Worm (Caenorhabditis elegans) whole organism, L4 larva: Measurements from ENCODE around the gene C43C3.4.

Experiments
- F26F4.8 ChIP-seq: fragments of 200-800 bp; sonication (Bioruptor generic); conservative IDR thresholded peaks from 2 replicates; pipeline ENCODE4 v1.3.6; 2022; ENCODE audit warnings: missing genetic modification characterization, missing compliant biosample characterization
- F49E8.2 ChIP-seq: sonication (generic microtip); optimal IDR thresholded peaks from 2 replicates; lab custom pipeline; 2016; ENCODE audit warnings: missing compliant biosample characterization, mild to moderate bottlenecking, missing genetic modification characterization, borderline replicate concordance
- Y5F2A.4 ChIP-seq: fragments of 200-800 bp; sonication (Bioruptor generic); optimal IDR thresholded peaks from 2 replicates; lab custom pipeline; 2018; ENCODE audit warnings: mild to moderate bottlenecking, missing genetic modification characterization, missing compliant biosample characterization
- aha-1 ChIP-seq: fragments of 150-350 bp; peaks from one replicate; lab custom pipeline; 2014; ENCODE audit warnings: missing biosample characterization, missing genetic modification characterization
- aly-2 ChIP-seq: sonication (generic microtip); optimal IDR thresholded peaks from 2 replicates; lab custom pipeline; 2018; ENCODE audit warnings: missing biosample characterization, missing genetic modification characterization
- ceh-28 ChIP-seq: fragments of 150-350 bp; optimal IDR thresholded peaks from 2 replicates; lab custom pipeline; 2014; ENCODE audit warnings: missing biosample characterization, missing genetic modification reagents, missing genetic modification characterization
- ceh-32 ChIP-seq: sonication (generic microtip); optimal IDR thresholded peaks from 2 replicates; lab custom pipeline; 2016; ENCODE audit warnings: mild to moderate bottlenecking, missing genetic modification characterization, missing compliant biosample characterization; ENCODE audit not compliant: poor library complexity
- cey-2 ChIP-seq: sonication (generic microtip); optimal IDR thresholded peaks from 3 replicates; lab custom pipeline; 2017; ENCODE audit warnings: missing genetic modification characterization, mild to moderate bottlenecking, missing compliant biosample characterization, antibody characterized with exemption, borderline replicate concordance; ENCODE audit not compliant: insufficient read depth
- dmd-6 ChIP-seq: fragments of 200-800 bp; sonication (Bioruptor generic); IDR thresholded peaks from 2 replicates; pipeline ENCODE4 v1.3.6; 2022; ENCODE audit warnings: missing genetic modification reagents, missing genetic modification characterization, missing compliant biosample characterization
- dpl-1 ChIP-seq: fragments of 150-350 bp; optimal IDR thresholded peaks from 2 replicates; lab custom pipeline; 2014; ENCODE audit warnings: missing biosample characterization, missing genetic modification reagents, missing genetic modification characterization
- duxl-1 ChIP-seq: sonication (generic microtip); optimal IDR thresholded peaks from 2 replicates; lab custom pipeline; 2016; ENCODE audit warnings: mild to moderate bottlenecking, missing genetic modification characterization, moderate library complexity, missing compliant biosample characterization; ENCODE audit not compliant: poor library complexity
- fos-1 ChIP-seq: fragments of 150-350 bp; optimal IDR thresholded peaks from 2 replicates; lab custom pipeline; 2014; ENCODE audit warnings: missing biosample characterization, missing genetic modification characterization
- lin-1 ChIP-seq: fragments of 200-800 bp; sonication (Bioruptor generic); IDR thresholded peaks from 2 replicates; pipeline ENCODE4 v1.3.6; 2022; ENCODE audit warnings: missing genetic modification reagents, missing genetic modification characterization, missing compliant biosample characterization
- lin-13 ChIP-seq: fragments of 150-350 bp; optimal IDR thresholded peaks from 2 replicates; lab custom pipeline; 2014; ENCODE audit warnings: missing biosample characterization, missing genetic modification reagents, missing genetic modification characterization
- lin-38 ChIP-seq: fragments of 200-800 bp; sonication (Bioruptor generic); IDR thresholded peaks from 2 replicates; pipeline ENCODE4 v1.3.6; 2022; ENCODE audit warnings: missing genetic modification reagents, missing genetic modification characterization, missing compliant biosample characterization
- lin-39 ChIP-seq: fragments of 150-350 bp; optimal IDR thresholded peaks from 2 replicates; lab custom pipeline; 2014; ENCODE audit warnings: missing biosample characterization, missing genetic modification reagents, missing genetic modification characterization
- madf-5 ChIP-seq, 2 experiments: fragments of 200-800 bp; sonication (Bioruptor generic); IDR thresholded peaks; 2 replicates each; pipeline ENCODE4 v1.3.6; 2022; ENCODE audit warnings: missing compliant biosample characterization in 2 of 2, missing genetic modification characterization in 2 of 2
- mdl-1 ChIP-seq, 2 experiments: fragments of 150-350 bp in 1 of 2; sonication (generic microtip) in 1 of 2; optimal IDR thresholded peaks; 2 replicates each; lab custom pipeline; 2014 to 2017; ENCODE audit warnings: missing biosample characterization in 2 of 2, missing genetic modification characterization in 2 of 2
- mxl-2 ChIP-seq: fragments of 200-800 bp; sonication (Bioruptor generic); conservative IDR thresholded peaks from 2 replicates; pipeline ENCODE4 v1.3.6; 2022; ENCODE audit warnings: missing genetic modification reagents, missing genetic modification characterization, missing compliant biosample characterization
- nhr-28 ChIP-seq: fragments of 150-350 bp; optimal IDR thresholded peaks from 2 replicates; lab custom pipeline; 2014; ENCODE audit warnings: missing biosample characterization, missing genetic modification characterization
- nhr-41 ChIP-seq: fragments of 200-800 bp; sonication (Bioruptor generic); IDR thresholded peaks from 2 replicates; pipeline ENCODE4 v1.3.6; 2022; ENCODE audit warnings: missing genetic modification reagents, missing genetic modification characterization, missing compliant biosample characterization
- nhr-42 ChIP-seq: fragments of 200-800 bp; sonication (Bioruptor generic); IDR thresholded peaks from 2 replicates; pipeline ENCODE4 v1.3.6; 2022; ENCODE audit warnings: missing genetic modification characterization, missing compliant biosample characterization
- pha-4 ChIP-seq, 2 experiments: fragments of 150-350 bp in 1 of 2; fragments of 200-800 bp in 1 of 2; sonication (Bioruptor generic) in 1 of 2; IDR thresholded peaks in 1 of 2; optimal IDR thresholded peaks in 1 of 2; 2 replicates each; pipeline versions ENCODE4 v1.3.6 to Lab custom; 2014 to 2022; ENCODE audit warnings: missing genetic modification characterization in 2 of 2, missing genetic modification reagents in 2 of 2, missing biosample characterization in 1 of 2, missing compliant biosample characterization in 1 of 2
- php-3 ChIP-seq: fragments of 200-800 bp; sonication (Bioruptor generic); IDR thresholded peaks from 2 replicates; pipeline ENCODE4 v1.3.6; 2022; ENCODE audit warnings: missing genetic modification reagents, missing genetic modification characterization, missing compliant biosample characterization
- pqm-1 ChIP-seq: sonication (generic microtip); optimal IDR thresholded peaks from 2 replicates; lab custom pipeline; 2017; ENCODE audit warnings: missing biosample characterization, missing genetic modification characterization
- rbr-2 ChIP-seq: sonication (generic microtip); optimal IDR thresholded peaks from 2 replicates; lab custom pipeline; 2016; ENCODE audit warnings: missing genotype, missing genetic modification characterization, missing compliant biosample characterization
- skn-1 ChIP-seq: fragments of 150-350 bp; optimal IDR thresholded peaks from 2 replicates; lab custom pipeline; 2014; ENCODE audit warnings: missing biosample characterization, missing genetic modification characterization
- snpc-4 ChIP-seq: fragments of 150-350 bp; optimal IDR thresholded peaks from 2 replicates; lab custom pipeline; 2014; ENCODE audit warnings: missing biosample characterization, missing genetic modification characterization
- spr-3 ChIP-seq: fragments of 200-800 bp; sonication (Bioruptor generic); optimal IDR thresholded peaks from 2 replicates; lab custom pipeline; 2018; ENCODE audit warnings: mild to moderate bottlenecking, missing genetic modification characterization, missing compliant biosample characterization
- tag-97 ChIP-seq: fragments of 200-800 bp; sonication (Bioruptor generic); IDR thresholded peaks from 2 replicates; pipeline ENCODE4 v1.3.6; 2022; ENCODE audit warnings: missing genetic modification characterization, missing compliant biosample characterization
- tra-1 ChIP-seq: fragments of 200-800 bp; sonication (Bioruptor generic); IDR thresholded peaks from 2 replicates; pipeline ENCODE4 v1.3.6; 2022; ENCODE audit warnings: missing genetic modification reagents, missing genetic modification characterization, missing compliant biosample characterization
- unc-130 ChIP-seq: sonication (generic microtip); optimal IDR thresholded peaks from 2 replicates; lab custom pipeline; 2016; ENCODE audit warnings: missing genetic modification reagents, missing genetic modification characterization, missing compliant biosample characterization
- unc-62 ChIP-seq, 3 experiments: fragments of 150-350 bp in 1 of 3; sonication (generic microtip); optimal IDR thresholded peaks in 2 of 3; peaks in 1 of 3; 1 replicate in 1 of 3; 2 replicates in 2 of 3; lab custom pipeline; 2014 to 2017; ENCODE audit warnings: missing biosample characterization in 3 of 3, missing genetic modification characterization in 3 of 3, missing genetic modification reagents in 3 of 3, missing genotype in 1 of 3
- zfp-2 ChIP-seq: sonication (generic microtip); optimal IDR thresholded peaks from 2 replicates; lab custom pipeline; 2016; ENCODE audit warnings: mild to moderate bottlenecking, missing genetic modification characterization, missing compliant biosample characterization
- zip-2 ChIP-seq: fragments of 150-350 bp; optimal IDR thresholded peaks from 2 replicates; lab custom pipeline; 2014; ENCODE audit warnings: missing biosample characterization, missing genetic modification characterization

C43C3.4 gene

DNA sequence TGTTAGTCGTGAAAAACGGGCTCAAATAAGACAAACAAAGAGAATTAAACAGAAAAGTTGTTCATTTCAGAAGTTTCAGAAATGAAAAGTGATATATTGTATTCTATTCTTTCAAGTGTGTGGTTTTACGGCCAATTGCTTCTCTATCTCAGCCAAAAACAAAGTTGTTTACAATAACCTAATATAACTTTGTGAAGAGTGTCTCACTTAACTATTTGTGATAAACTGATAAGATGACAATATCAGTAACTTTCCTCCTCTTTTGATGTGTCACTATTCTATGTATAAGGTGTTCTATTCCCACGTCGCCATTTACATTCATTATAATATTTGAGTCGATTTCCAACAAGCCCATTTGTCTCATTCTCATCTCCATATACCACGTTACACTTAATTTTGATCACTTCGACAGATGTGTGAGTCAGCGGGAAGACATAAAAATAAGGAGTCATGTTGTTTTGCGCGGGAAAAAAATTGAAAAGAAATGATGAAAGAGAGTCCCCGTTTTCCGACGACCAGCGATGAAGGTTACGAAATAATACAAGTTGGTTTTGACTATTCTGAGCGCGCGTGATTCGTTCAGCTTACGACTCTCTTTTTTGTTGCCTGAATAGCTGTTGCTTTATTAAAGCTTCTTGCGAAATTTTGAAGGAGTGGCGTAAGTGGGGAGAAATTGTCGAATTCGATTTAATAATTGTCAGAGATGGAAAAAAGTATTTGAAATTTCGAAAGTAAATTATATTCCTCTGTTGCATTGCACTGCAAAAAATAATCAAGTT, 30.7 kb upstream of the C43C3.4 start (continued):
- TF ChIP-seq aha-1 (tag; lab: Kevin White, UChicago) (peak; percentile 86), unc-130 (GFP tag; lab: Kevin White, UChicago) (no peak), unc-62 (GFP tag; optimal IDR thresholded peaks at IDR 0.05 in 1 of 2; lab: Kevin White, UChicago) (peak in 1 of 2 experiments; percentile 77), unc-62 (tag; optimal IDR thresholded peaks at IDR 0.05; lab: Kevin White, UChicago) (no peak), lin-1 (GFP tag; lab: Robert Waterston, UW) (no peak), pqm-1 (tag; lab: Kevin White, UChicago) (peak; percentile 35), php-3 (GFP tag; lab: Robert Waterston, UW) (no peak), aly-2 (tag; lab: Kevin White, UChicago) (no peak)
- TF ChIP-seq, all 104 proteins: peak for 9

DNA sequence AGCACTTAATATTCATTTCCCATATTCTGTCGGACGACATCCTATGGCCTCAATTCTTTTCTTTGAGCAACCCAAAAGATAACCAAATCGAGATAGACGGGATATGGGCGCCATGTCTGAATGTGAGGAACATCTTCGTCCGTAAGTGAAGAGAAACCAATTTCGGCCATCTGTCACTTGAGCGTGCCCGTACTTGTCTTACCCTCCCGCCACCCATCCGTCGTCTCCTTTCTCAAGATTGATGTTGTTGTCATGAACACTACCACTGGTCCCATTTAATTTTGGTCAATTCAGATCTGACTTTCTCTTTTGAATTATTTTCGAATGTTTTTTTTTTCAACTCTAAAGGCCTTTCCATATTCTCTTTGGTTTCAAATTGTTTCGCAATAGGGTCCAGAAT, 28.1 kb upstream of the C43C3.4 start:
- no peak for TF ChIP-seq spr-3 (GFP tag; lab: Kevin White, UChicago)
- peak; percentile 22 for TF ChIP-seq aha-1 (tag; lab: Kevin White, UChicago)
- TF ChIP-seq, all 104 proteins: peak for 1

DNA sequence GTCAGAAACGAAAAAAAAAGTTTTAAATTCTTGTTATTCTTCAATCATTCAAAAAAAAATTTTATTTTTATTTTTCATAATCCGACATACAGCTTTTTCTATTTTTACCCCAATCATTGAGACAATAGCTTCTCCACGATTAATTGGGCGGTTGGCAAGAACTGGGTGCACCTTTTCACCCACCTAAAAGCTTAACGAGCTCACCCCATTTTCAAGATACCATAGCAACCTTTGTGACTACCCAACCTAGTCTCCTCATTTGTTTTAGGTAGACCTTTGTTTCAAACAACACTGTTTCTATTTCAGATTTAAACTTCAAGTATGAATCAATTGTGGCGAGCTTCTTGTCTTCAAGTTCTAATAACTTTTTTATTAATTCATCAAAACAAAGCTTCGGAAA, 23.7 kb upstream of the C43C3.4 start, which contains the start of gene dyf-7:
TSS of gene dyf-7 (plus strand) at position 301 of the 400 bp plus-strand sequence.
- TF ChIP-seq rbr-2 (no peak), madf-5 (GFP tag; IDR thresholded peaks at IDR 0.05; lab: Robert Waterston, UW) (no peak), nhr-41 (GFP tag; lab: Robert Waterston, UW) (no peak), nhr-42 (no peak), pha-4 (GFP tag; IDR thresholded peaks at IDR 0.05; lab: Robert Waterston, UW) (no peak), pha-4 (tag; optimal IDR thresholded peaks at IDR 0.05; lab: Kevin White, UChicago) (no peak), nhr-28 (no peak), cey-2 (tag; lab: Kevin White, UChicago) (no peak), ceh-32 (tag; lab: Kevin White, UChicago) (no peak), mdl-1 (tag; optimal IDR thresholded peaks at IDR 0.05; lab: Kevin White, UChicago) (no peak), ceh-28 (tag; lab: Kevin White, UChicago) (no peak), tra-1 (GFP tag; lab: Robert Waterston, UW) (no peak), zfp-2 (tag; lab: Kevin White, UChicago) (no peak), mxl-2 (GFP tag; lab: Robert Waterston, UW) (no peak), F49E8.2 (tag; lab: Kevin White, UChicago) (no peak), lin-39 (no peak), duxl-1 (tag; lab: Kevin White, UChicago) (no peak), tag-97 (GFP tag; lab: Robert Waterston, UW) (no peak), fos-1 (tag; lab: Kevin White, UChicago) (no peak), snpc-4 (tag; lab: Kevin White, UChicago) (no peak), lin-13 (GFP tag; lab: Kevin White, UChicago) (no peak)
- TF ChIP-seq, all 104 proteins: peak for 0

DNA sequence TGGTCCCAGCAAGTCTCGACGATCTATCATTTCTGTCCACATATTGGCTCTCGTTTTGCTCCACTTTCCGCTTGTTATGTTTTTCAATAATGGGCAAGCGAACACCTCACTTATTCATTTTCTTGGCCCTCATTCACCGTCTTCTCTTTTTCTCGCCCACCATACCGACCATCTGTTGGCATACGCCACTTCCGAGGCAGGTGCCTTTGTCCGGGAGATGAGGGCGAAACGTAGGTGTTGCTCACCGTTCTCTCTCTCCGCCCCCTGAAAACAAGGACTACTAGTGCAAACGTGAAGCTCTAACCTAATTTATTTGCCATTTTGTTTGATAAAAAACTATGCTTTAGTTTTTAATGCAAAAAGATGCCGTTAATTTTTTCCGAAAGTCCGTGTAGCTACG, 23.0 kb upstream of the C43C3.4 start:
- TF ChIP-seq F26F4.8 (GFP tag; lab: Robert Waterston, UW) (no peak), dmd-6 (GFP tag; lab: Robert Waterston, UW) (no peak), aha-1 (tag; lab: Kevin White, UChicago) (peak; percentile 10)

DNA sequence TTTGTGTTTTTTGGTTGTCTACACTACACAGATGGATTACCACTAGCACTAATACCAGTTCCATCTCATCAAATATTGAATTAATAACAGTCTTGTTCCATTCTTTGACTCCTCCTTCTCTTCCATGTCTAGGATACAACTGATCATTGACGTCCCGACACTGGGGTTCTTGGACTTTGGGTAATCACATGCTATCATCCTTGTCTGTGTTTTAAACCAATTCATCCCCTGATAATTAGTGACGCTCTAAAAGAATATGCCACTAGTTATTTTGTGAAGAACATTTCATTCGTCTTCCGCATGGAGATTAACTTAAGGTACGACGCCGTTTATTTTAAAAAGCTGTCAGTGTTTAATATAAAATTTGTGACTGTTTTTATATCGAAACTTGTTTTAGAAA, 15.7 kb upstream of the C43C3.4 start, which contains the start of gene npr-18:
TSS of gene npr-18 (plus strand) at position 301 of the 400 bp plus-strand sequence.
- TF ChIP-seq unc-130 (GFP tag; lab: Kevin White, UChicago) (no peak), zip-2 (tag; lab: Kevin White, UChicago) (no peak), lin-38 (GFP tag; lab: Robert Waterston, UW) (no peak), Y5F2A.4 (GFP tag; lab: Kevin White, UChicago) (no peak), dpl-1 (GFP tag; lab: Kevin White, UChicago) (no peak), snpc-4 (tag; lab: Kevin White, UChicago) (no peak), skn-1 (tag; lab: Kevin White, UChicago) (no peak)
